Worm (Caenorhabditis elegans) whole organism, young adult: Measurements from ENCODE around the gene madd-3.

Source experiments
- B0035.1 ChIP-seq: sonication (generic microtip); optimal IDR thresholded peaks from 2 replicates; lab custom pipeline; 2016; ENCODE audit warnings: missing genetic modification characterization, mild to moderate bottlenecking, missing compliant biosample characterization, missing genotype, missing genetic modification reagents
- B0261.1 ChIP-seq: sonication (generic microtip); optimal IDR thresholded peaks from 2 replicates; lab custom pipeline; 2016; ENCODE audit warnings: mild to moderate bottlenecking, missing genetic modification characterization, moderate library complexity, missing compliant biosample characterization
- B0336.3 ChIP-seq: fragments of 200-800 bp; sonication (Bioruptor generic); IDR thresholded peaks from 2 replicates; pipeline ENCODE4 v1.3.6; 2022; ENCODE audit warnings: missing genetic modification characterization, missing compliant biosample characterization
- C17E4.6 ChIP-seq: fragments of 200-800 bp; sonication (Bioruptor generic); IDR thresholded peaks from 2 replicates; pipeline ENCODE4 v1.3.6; 2022; ENCODE audit warnings: missing genetic modification reagents, missing genetic modification characterization, missing compliant biosample characterization
- F22D6.2 ChIP-seq: sonication (generic microtip); optimal IDR thresholded peaks from 2 replicates; lab custom pipeline; 2016; ENCODE audit warnings: mild to moderate bottlenecking, missing genetic modification characterization, missing compliant biosample characterization
- F52B5.7 ChIP-seq: sonication (generic microtip); optimal IDR thresholded peaks from 2 replicates; lab custom pipeline; 2016; ENCODE audit warnings: mild to moderate bottlenecking, missing genetic modification characterization, missing compliant biosample characterization
- F55B11.4 ChIP-seq: sonication (generic microtip); optimal IDR thresholded peaks from 2 replicates; lab custom pipeline; 2016; ENCODE audit warnings: missing compliant biosample characterization, missing genetic modification characterization, borderline replicate concordance; ENCODE audit not compliant: insufficient read depth
- F57A8.1 ChIP-seq: fragments of 200-800 bp; sonication (Bioruptor generic); optimal IDR thresholded peaks from 2 replicates; lab custom pipeline; 2018; ENCODE audit warnings: mild to moderate bottlenecking, missing genetic modification characterization, moderate library complexity, missing compliant biosample characterization
- K12H6.12 ChIP-seq: fragments of 200-800 bp; sonication (Bioruptor generic); optimal IDR thresholded peaks from 2 replicates; lab custom pipeline; 2018; ENCODE audit warnings: mild to moderate bottlenecking, missing genetic modification characterization, missing compliant biosample characterization
- Y53F4B.3 ChIP-seq: fragments of 200-800 bp; sonication (Bioruptor generic); IDR thresholded peaks from 2 replicates; pipeline ENCODE4 v1.3.6; 2022; ENCODE audit warnings: missing genetic modification reagents, missing genetic modification characterization, missing compliant biosample characterization
- Y56A3A.18 ChIP-seq: fragments of 200-800 bp; sonication (Bioruptor generic); IDR thresholded peaks from 2 replicates; pipeline ENCODE4 v1.3.6; 2022; ENCODE audit warnings: missing genetic modification reagents, missing genetic modification characterization, missing compliant biosample characterization
- Y67H2A.10 ChIP-seq: fragments of 200-800 bp; sonication (Bioruptor generic); conservative IDR thresholded peaks from 2 replicates; pipeline ENCODE4 v1.3.6; 2022; ENCODE audit warnings: missing genetic modification reagents, missing genetic modification characterization, missing compliant biosample characterization
- akir-1 ChIP-seq: fragments of 200-800 bp; sonication (Bioruptor generic); optimal IDR thresholded peaks from 2 replicates; lab custom pipeline; 2018; ENCODE audit warnings: mild to moderate bottlenecking, missing genetic modification characterization, moderate library complexity, missing compliant biosample characterization
- attf-5 ChIP-seq: fragments of 200-800 bp; sonication (Bioruptor generic); optimal IDR thresholded peaks from 2 replicates; lab custom pipeline; 2018; ENCODE audit warnings: mild to moderate bottlenecking, missing genetic modification characterization, missing compliant biosample characterization
- cebp-1 ChIP-seq, 2 experiments: fragments of 200-800 bp in 1 of 2; sonication (Bioruptor generic) in 1 of 2; sonication (generic microtip) in 1 of 2; IDR thresholded peaks in 1 of 2; optimal IDR thresholded peaks in 1 of 2; 2 replicates each; pipeline versions ENCODE4 v1.3.6 to Lab custom; 2017 to 2022; ENCODE audit warnings: missing compliant biosample characterization in 2 of 2, missing genetic modification characterization in 2 of 2, mild to moderate bottlenecking in 1 of 2, missing genetic modification reagents in 1 of 2, moderate library complexity in 1 of 2
- ceh-100 ChIP-seq: fragments of 200-800 bp; sonication (Bioruptor generic); IDR thresholded peaks from 2 replicates; pipeline ENCODE4 v1.3.6; 2022; ENCODE audit warnings: missing genetic modification reagents, missing genetic modification characterization, missing compliant biosample characterization
- ceh-58 ChIP-seq: fragments of 200-800 bp; sonication (Bioruptor generic); IDR thresholded peaks from 2 replicates; pipeline ENCODE4 v1.3.6; 2022; ENCODE audit warnings: missing genetic modification characterization, missing compliant biosample characterization
- die-1 ChIP-seq: sonication (generic microtip); optimal IDR thresholded peaks from 2 replicates; lab custom pipeline; 2016; ENCODE audit warnings: missing genotype, mild to moderate bottlenecking, missing genetic modification characterization, missing compliant biosample characterization
- dpff-1 ChIP-seq: sonication (generic microtip); optimal IDR thresholded peaks from 2 replicates; lab custom pipeline; 2017; ENCODE audit warnings: mild to moderate bottlenecking, missing genetic modification characterization, missing compliant biosample characterization
- efl-1 ChIP-seq: fragments of 150-350 bp; optimal IDR thresholded peaks from 2 replicates; lab custom pipeline; 2014; ENCODE audit warnings: missing biosample characterization, missing genetic modification reagents, missing genetic modification characterization
- egl-18 ChIP-seq: fragments of 200-800 bp; sonication (Bioruptor generic); IDR thresholded peaks from 2 replicates; pipeline ENCODE4 v1.3.6; 2022; ENCODE audit warnings: missing genetic modification reagents, missing genetic modification characterization, missing compliant biosample characterization
- ekl-4 ChIP-seq: fragments of 200-800 bp; sonication (Bioruptor generic); IDR thresholded peaks from 2 replicates; pipeline ENCODE4 v1.3.6; 2022; ENCODE audit warnings: missing genetic modification reagents, missing genetic modification characterization, missing compliant biosample characterization
- ets-4 ChIP-seq: fragments of 200-800 bp; sonication (Bioruptor generic); optimal IDR thresholded peaks from 2 replicates; lab custom pipeline; 2018; ENCODE audit warnings: mild to moderate bottlenecking, missing genetic modification characterization, missing compliant biosample characterization
- fkh-3 ChIP-seq: sonication (generic microtip); optimal IDR thresholded peaks from 2 replicates; lab custom pipeline; 2016; ENCODE audit warnings: mild to moderate bottlenecking, missing genetic modification characterization, missing compliant biosample characterization
- hmg-1.2 ChIP-seq: fragments of 200-800 bp; sonication (Bioruptor generic); IDR thresholded peaks from 2 replicates; pipeline ENCODE4 v1.3.6; 2022; ENCODE audit warnings: missing genetic modification reagents, missing genetic modification characterization, missing compliant biosample characterization
- hrde-1 ChIP-seq: sonication (generic microtip); optimal IDR thresholded peaks from 2 replicates; lab custom pipeline; 2016; ENCODE audit warnings: missing genetic modification characterization, mild to moderate bottlenecking, missing compliant biosample characterization, moderate library complexity, missing genotype, missing genetic modification reagents, borderline replicate concordance
- hsf-1 ChIP-seq: fragments of 200-800 bp; sonication (Bioruptor generic); IDR thresholded peaks from 2 replicates; pipeline ENCODE4 v1.3.6; 2022; ENCODE audit warnings: missing genetic modification reagents, missing genetic modification characterization, missing compliant biosample characterization
- lin-26 ChIP-seq: fragments of 200-800 bp; sonication (Bioruptor generic); IDR thresholded peaks from 2 replicates; pipeline ENCODE4 v1.3.6; 2022; ENCODE audit warnings: missing genetic modification reagents, missing genetic modification characterization, missing compliant biosample characterization
- madf-10 ChIP-seq: sonication (generic microtip); optimal IDR thresholded peaks from 2 replicates; lab custom pipeline; 2016; ENCODE audit warnings: mild to moderate bottlenecking, missing genetic modification characterization, missing compliant biosample characterization
- mes-4 ChIP-seq: sonication (generic microtip); optimal IDR thresholded peaks from 2 replicates; lab custom pipeline; 2016; ENCODE audit warnings: missing genotype, missing genetic modification characterization, missing compliant biosample characterization
- nhr-80 ChIP-seq: sonication (generic microtip); optimal IDR thresholded peaks from 2 replicates; lab custom pipeline; 2016; ENCODE audit warnings: missing genetic modification characterization, missing compliant biosample characterization
- repo-1 ChIP-seq: sonication (generic microtip); optimal IDR thresholded peaks from 2 replicates; lab custom pipeline; 2017; ENCODE audit warnings: mild to moderate bottlenecking, missing genetic modification characterization, missing compliant biosample characterization
- snpc-1.3 ChIP-seq: sonication (generic microtip); optimal IDR thresholded peaks from 2 replicates; lab custom pipeline; 2017; ENCODE audit warnings: missing genetic modification characterization, mild to moderate bottlenecking, missing compliant biosample characterization, antibody characterized with exemption, moderate library complexity, missing genotype, missing genetic modification reagents; ENCODE audit not compliant: insufficient read depth
- tbp1 ChIP-seq: fragments of 200-800 bp; sonication (Bioruptor generic); optimal IDR thresholded peaks from 2 replicates; lab custom pipeline; 2018; ENCODE audit warnings: mild to moderate bottlenecking, missing genetic modification characterization, missing compliant biosample characterization
- unc-130 ChIP-seq: sonication (generic microtip); optimal IDR thresholded peaks from 2 replicates; lab custom pipeline; 2016; ENCODE audit warnings: missing genetic modification reagents, missing genetic modification characterization, missing compliant biosample characterization
- zim-3 ChIP-seq: sonication (generic microtip); optimal IDR thresholded peaks from 2 replicates; lab custom pipeline; 2017; ENCODE audit warnings: mild to moderate bottlenecking, missing genetic modification characterization, moderate library complexity, missing compliant biosample characterization
- ztf-18 ChIP-seq: sonication (generic microtip); optimal IDR thresholded peaks from 2 replicates; lab custom pipeline; 2016; ENCODE audit warnings: missing genotype, mild to moderate bottlenecking, missing genetic modification characterization, missing compliant biosample characterization
- ztf-25 ChIP-seq: fragments of 200-800 bp; sonication (Bioruptor generic); IDR thresholded peaks from 2 replicates; pipeline ENCODE4 v1.3.6; 2022; ENCODE audit warnings: missing genetic modification reagents, missing genetic modification characterization, missing compliant biosample characterization

The madd-3 gene

DNA sequence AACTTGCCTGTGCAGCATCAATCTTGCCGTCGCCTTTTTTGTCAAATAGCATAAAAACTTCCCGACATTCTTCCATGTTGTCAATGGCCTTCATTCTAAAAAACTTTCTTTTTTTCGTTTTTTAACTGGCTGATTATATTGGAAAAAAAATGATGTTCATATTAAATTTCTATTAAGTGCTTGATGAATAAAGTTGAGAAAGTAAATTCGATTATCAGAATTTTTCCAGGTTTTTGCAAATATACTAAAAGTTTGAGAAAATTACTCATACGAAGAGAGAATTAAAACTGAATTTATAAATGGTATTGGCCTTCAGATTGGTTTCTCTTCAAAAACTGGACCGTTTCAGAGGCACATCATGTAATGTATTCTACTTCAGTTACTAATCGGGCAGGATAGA lies 49.9 kb downstream of the madd-3 start, which contains the start of gene mlc-6:
TSS of gene mlc-6 (minus strand) at position 101 of the 400 bp plus-strand sequence.
- TF ChIP-seq ceh-100 (GFP tag; lab: Robert Waterston, UW) (no peak), egl-18 (no peak), zim-3 (no peak)

DNA sequence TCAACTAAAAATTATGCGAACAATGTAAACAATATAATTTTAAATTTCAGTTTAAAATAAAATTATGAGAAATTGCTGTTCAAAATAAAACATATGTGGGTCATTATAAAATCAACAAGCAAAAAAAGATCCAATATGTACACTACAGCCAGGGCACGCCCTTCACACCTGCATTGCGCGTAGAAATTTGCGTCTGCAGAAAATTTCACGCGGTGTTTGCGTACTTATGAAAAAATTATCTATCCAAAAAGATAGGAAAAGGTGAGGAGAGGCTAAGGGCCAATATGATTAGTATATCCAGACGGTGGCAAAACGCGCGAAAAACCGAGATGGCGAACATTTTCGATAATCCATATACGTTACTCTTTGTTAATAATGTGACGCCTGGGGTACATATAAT lies 52.0 kb downstream of the madd-3 start:
- no peak for TF ChIP-seq F52B5.7 (tag; lab: Kevin White, UChicago)
- no peak for TF ChIP-seq akir-1
- TF ChIP-seq nhr-80 (tag; lab: Kevin White, UChicago): peak; percentile 6
- no peak for TF ChIP-seq fkh-3 (tag; lab: Kevin White, UChicago)
- TF ChIP-seq ztf-25 (GFP tag; lab: Robert Waterston, UW): no peak

DNA sequence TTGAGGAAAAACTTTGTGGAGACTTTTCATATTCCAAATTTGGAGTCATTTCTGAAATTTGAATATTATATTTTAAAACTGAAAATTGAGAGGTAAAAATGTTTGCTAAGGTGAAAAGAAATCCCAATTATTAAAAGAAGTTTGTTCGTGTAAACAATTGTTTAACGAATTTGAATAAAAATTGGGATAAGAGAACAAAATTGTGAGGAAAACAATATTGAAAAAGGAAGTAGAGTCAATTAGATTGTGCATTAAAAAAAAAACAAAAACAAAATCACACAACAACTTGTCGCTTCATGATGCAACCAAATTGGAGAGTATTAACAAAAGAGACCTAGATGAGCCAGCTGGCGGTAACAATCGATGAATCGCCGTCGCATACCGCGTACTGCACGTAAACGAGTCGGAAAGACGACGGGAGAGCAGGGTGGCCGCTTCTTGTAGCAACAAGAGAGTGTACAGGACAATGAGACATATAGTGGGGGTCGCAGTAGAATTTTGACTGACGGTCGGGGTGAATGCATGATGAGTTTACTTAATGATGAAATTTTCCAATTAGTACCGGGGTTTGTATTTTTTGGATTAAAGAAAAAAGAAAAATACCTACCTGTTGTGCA lies 53.0 kb downstream of the madd-3 start, which contains the start of gene K04C1.3:
TSS of gene K04C1.3 (minus strand) at position 51 of the 617 bp plus-strand sequence.
- TF ChIP-seq B0035.1 (tag; lab: Kevin White, UChicago): no peak
- TF ChIP-seq hmg-1.2: no peak
- TF ChIP-seq nhr-80 (tag; lab: Kevin White, UChicago): peak; percentile 54

DNA sequence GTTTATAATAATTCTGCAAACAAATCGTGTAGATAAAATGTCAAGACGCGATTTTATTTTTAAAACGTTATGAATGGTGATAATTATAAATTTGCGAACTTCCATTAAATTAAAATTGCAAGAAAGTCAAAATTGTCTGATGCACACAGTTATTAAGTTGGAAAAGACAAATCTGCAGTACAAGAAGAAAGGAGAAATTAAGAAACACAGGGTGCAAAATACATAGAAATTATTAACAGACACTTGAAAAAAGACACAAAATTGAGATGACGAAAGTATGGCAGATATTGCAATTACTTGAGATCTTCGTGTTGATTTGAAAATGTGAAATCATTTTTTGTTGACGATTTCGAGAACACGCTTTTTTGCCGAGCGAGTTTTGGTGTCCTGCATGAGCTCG lies 54.9 kb downstream of the madd-3 start:
- no peak for TF ChIP-seq dpff-1 (tag; lab: Kevin White, UChicago)
- TF ChIP-seq, all 124 proteins: peak for 0

DNA sequence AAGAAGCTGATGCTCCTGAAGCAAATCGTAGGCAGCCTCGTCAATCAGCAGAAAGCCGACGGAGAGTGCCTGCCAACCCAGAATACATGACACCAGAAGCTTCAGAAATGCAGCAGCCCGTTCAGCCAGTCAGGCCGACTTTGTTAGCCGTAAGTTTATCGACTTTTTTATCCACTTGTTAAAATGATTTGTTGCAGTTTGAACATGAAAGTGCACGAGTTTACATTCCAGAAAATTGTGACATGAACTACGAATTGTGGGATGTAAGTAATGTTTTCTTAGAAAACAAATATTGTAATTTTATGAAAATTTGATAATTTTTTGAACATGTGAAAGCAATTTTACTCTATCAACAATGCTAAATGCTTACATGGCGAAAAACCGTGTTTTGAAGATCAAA lies 56.3 kb downstream of the madd-3 start:
- TF ChIP-seq F52B5.7 (tag; lab: Kevin White, UChicago): no peak

DNA sequence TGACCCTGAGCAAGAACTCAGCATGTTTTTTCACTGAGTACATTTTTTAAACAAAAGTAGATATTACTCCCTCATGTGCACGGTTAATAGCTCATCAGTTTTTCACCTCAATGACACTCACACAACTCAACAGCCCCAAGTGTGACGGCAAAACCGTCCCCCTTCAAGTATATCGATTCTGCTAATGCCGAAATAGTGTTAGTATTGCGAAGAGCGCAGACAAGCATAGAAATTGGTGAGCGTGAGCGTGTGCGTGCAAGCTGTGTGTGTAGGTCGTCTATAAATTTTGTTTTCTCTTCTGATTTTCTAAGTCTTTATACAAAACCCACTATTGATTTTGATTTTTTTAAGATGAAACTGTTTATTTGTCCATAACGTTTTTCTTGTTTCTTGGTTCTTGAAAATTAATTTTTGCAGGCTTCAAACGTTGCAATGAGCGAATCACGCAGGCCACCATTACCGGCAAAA lies 58.1 kb downstream of the madd-3 start, which contains the start of gene K04C1.2:
TSS of gene K04C1.2 (plus strand) at position 418 of the 468 bp plus-strand sequence.
- no peak for TF ChIP-seq Y56A3A.18 (GFP tag; lab: Robert Waterston, UW)
- TF ChIP-seq attf-5 (GFP tag; lab: Kevin White, UChicago): peak; percentile 62
- peak; percentile 36 for TF ChIP-seq K12H6.12
- TF ChIP-seq efl-1 (GFP tag; lab: Kevin White, UChicago): no peak
- no peak for TF ChIP-seq B0261.1 (tag; lab: Kevin White, UChicago)
- no peak for TF ChIP-seq hsf-1
- no peak for TF ChIP-seq F57A8.1 (GFP tag; lab: Kevin White, UChicago)
- no peak for TF ChIP-seq cebp-1 (GFP tag; IDR thresholded peaks at IDR 0.05; lab: Robert Waterston, UW)
- TF ChIP-seq cebp-1 (tag; optimal IDR thresholded peaks at IDR 0.05; lab: Kevin White, UChicago): no peak
- TF ChIP-seq ztf-18 (tag; lab: Kevin White, UChicago): no peak
- TF ChIP-seq F22D6.2: no peak
- no peak for TF ChIP-seq hrde-1 (tag; lab: Kevin White, UChicago)
- no peak for TF ChIP-seq repo-1
- TF ChIP-seq madf-10: no peak
- no peak for TF ChIP-seq F55B11.4 (tag; lab: Kevin White, UChicago)
- TF ChIP-seq snpc-1.3 (tag; lab: Kevin White, UChicago): no peak
- no peak for TF ChIP-seq dpff-1 (tag; lab: Kevin White, UChicago)
- no peak for TF ChIP-seq B0336.3
- TF ChIP-seq ets-4 (GFP tag; lab: Kevin White, UChicago): no peak
- no peak for TF ChIP-seq C17E4.6 (GFP tag; lab: Robert Waterston, UW)
- peak; percentile 22 for TF ChIP-seq nhr-80 (tag; lab: Kevin White, UChicago)
- TF ChIP-seq Y53F4B.3 (GFP tag; lab: Robert Waterston, UW): no peak
- TF ChIP-seq mes-4 (tag; lab: Kevin White, UChicago): no peak
- no peak for TF ChIP-seq die-1
- no peak for TF ChIP-seq ceh-58 (GFP tag; lab: Robert Waterston, UW)
- no peak for TF ChIP-seq Y67H2A.10
- no peak for TF ChIP-seq lin-26 (GFP tag; lab: Robert Waterston, UW)
- TF ChIP-seq hmg-1.2: peak; percentile 80; the same call in 1 of the 2 replicates
- no peak for TF ChIP-seq unc-130 (GFP tag; lab: Kevin White, UChicago)
- no peak for TF ChIP-seq ekl-4
- peak; percentile 5 for TF ChIP-seq tbp1
